Fruit fly (Drosophila melanogaster) whole organism, wandering third instar larva: ENCODE measurements around the gene EMC2B.

Experiments used
- Abd-B ChIP-seq: fragments of >200 bp; optimal IDR thresholded peaks from 2 replicates; lab custom pipeline; 2017; ENCODE audit warnings: missing biosample characterization, missing genetic modification characterization
- CG9705 ChIP-seq: fragments of 200-800 bp; sonication (Bioruptor generic); optimal IDR thresholded peaks from 2 replicates; lab custom pipeline; 2018; ENCODE audit warnings: missing biosample characterization, mild to moderate bottlenecking, missing genetic modification characterization
- CrebA ChIP-seq: fragments of 200-800 bp; sonication (Bioruptor generic); optimal IDR thresholded peaks from 2 replicates; lab custom pipeline; 2016; ENCODE audit warnings: missing biosample characterization, mild to moderate bottlenecking, missing genetic modification characterization, borderline replicate concordance
- Dfd ChIP-seq: fragments of >200 bp; optimal IDR thresholded peaks from 2 replicates; lab custom pipeline; 2017; ENCODE audit warnings: missing biosample characterization, missing genetic modification characterization
- GATAd ChIP-seq: sonication (Bioruptor generic); optimal IDR thresholded peaks from 2 replicates; lab custom pipeline; 2016; ENCODE audit warnings: missing biosample characterization, missing genetic modification characterization
- HLH106 ChIP-seq: fragments of 200-800 bp; optimal IDR thresholded peaks from 3 replicates; lab custom pipeline; 2019; ENCODE audit warnings: missing biosample characterization, mild to moderate bottlenecking, missing genetic modification characterization, moderate library complexity
- Hnf4 ChIP-seq: fragments of 200-800 bp; sonication (Bioruptor generic); optimal IDR thresholded peaks from 2 replicates; lab custom pipeline; 2016; ENCODE audit warnings: missing biosample characterization, mild to moderate bottlenecking, missing genetic modification characterization
- Hr78 ChIP-seq: fragments of >200 bp; optimal IDR thresholded peaks from 2 replicates; lab custom pipeline; 2017; ENCODE audit warnings: missing biosample characterization, missing genetic modification characterization
- Jra ChIP-seq: sonication (Bioruptor generic); optimal IDR thresholded peaks from 2 replicates; lab custom pipeline; 2016; ENCODE audit warnings: missing biosample characterization, missing genetic modification characterization
- Myc ChIP-seq: fragments of >200 bp; optimal IDR thresholded peaks from 2 replicates; lab custom pipeline; 2017
- N ChIP-seq: fragments of >200 bp; optimal IDR thresholded peaks from 2 replicates; lab custom pipeline; 2018; ENCODE audit warnings: missing biosample characterization, missing external identifiers, missing genetic modification characterization
- OdsH ChIP-seq: fragments of 200-800 bp; sonication (Bioruptor generic); optimal IDR thresholded peaks from 2 replicates; lab custom pipeline; 2016; ENCODE audit warnings: missing biosample characterization, mild to moderate bottlenecking, missing genetic modification characterization
- dl ChIP-seq, 2 experiments: fragments of 175-275, 200-275 bp in 1 of 2; fragments of 200-275 bp in 1 of 2; sonication (Bioruptor generic); optimal IDR thresholded peaks; lab custom pipeline; 2018; ENCODE audit warnings: mild to moderate bottlenecking in 2 of 2, missing biosample characterization in 2 of 2, missing genetic modification characterization in 2 of 2, moderate library complexity in 2 of 2; ENCODE audit not compliant: partially characterized antibody in 2 of 2, insufficient read depth in 1 of 2
- ey ChIP-seq: fragments of 200-800 bp; sonication (Bioruptor generic); optimal IDR thresholded peaks from 2 replicates; lab custom pipeline; 2016; ENCODE audit warnings: missing biosample characterization, missing genetic modification characterization
- fru ChIP-seq: fragments of 200-800 bp; sonication (Bioruptor generic); optimal IDR thresholded peaks from 3 replicates; lab custom pipeline; 2016; ENCODE audit warnings: missing biosample characterization, mild to moderate bottlenecking, missing genetic modification characterization
- jim ChIP-seq: fragments of 175-275, 200-325 bp; sonication (Bioruptor generic); optimal IDR thresholded peaks from 2 replicates; lab custom pipeline; 2016; ENCODE audit warnings: missing biosample characterization, mild to moderate bottlenecking, missing genetic modification characterization
- lola ChIP-seq: fragments of >200 bp; optimal IDR thresholded peaks from 2 replicates; lab custom pipeline; 2017; ENCODE audit warnings: missing biosample characterization, missing genetic modification characterization
- pan ChIP-seq: fragments of >200 bp; optimal IDR thresholded peaks from 2 replicates; lab custom pipeline; 2017
- sage ChIP-seq: fragments of 200-800 bp; sonication (Bioruptor generic); optimal IDR thresholded peaks from 2 replicates; lab custom pipeline; 2016; ENCODE audit warnings: missing biosample characterization, mild to moderate bottlenecking, missing genetic modification characterization
- usp ChIP-seq: fragments of >200 bp; optimal IDR thresholded peaks from 2 replicates; lab custom pipeline; 2017; ENCODE audit warnings: missing biosample characterization, missing genetic modification characterization

The EMC2B gene

dm6 chr3R:16940520-16940919, 51.2 kb downstream of the EMC2B start:
- TF ChIP-seq fru (GFP tag; lab: Kevin White, UChicago) (no peak), N (no peak), ey (GFP tag; lab: Kevin White, UChicago) (no peak), Abd-B (no peak), Jra (GFP tag; lab: Kevin White, UChicago) (no peak), dl (GFP tag; optimal IDR thresholded peaks at IDR 0.05; lab: Kevin White, UChicago; ENCODE audit: insufficient read depth in 1 of 2, partially characterized antibody in 2 of 2) (no peak), Hnf4 (no peak), HLH106 (tag; lab: Kevin White, UChicago) (no peak), GATAd (GFP tag; lab: Kevin White, UChicago) (no peak), OdsH (GFP tag; lab: Kevin White, UChicago) (no peak), CrebA (no peak), pan (lab: Kevin White, UChicago) (no peak), jim (GFP tag; lab: Kevin White, UChicago) (no peak), sage (GFP tag; lab: Kevin White, UChicago) (no peak), Hr78 (GFP tag; lab: Kevin White, UChicago) (no peak), CG9705 (GFP tag; lab: Kevin White, UChicago) (no peak), Myc (lab: Kevin White, UChicago) (no peak), usp (GFP tag; lab: Kevin White, UChicago) (no peak), Dfd (GFP tag; lab: Kevin White, UChicago) (no peak), lola (GFP tag; lab: Kevin White, UChicago) (no peak)
